Fruit fly (Drosophila melanogaster) whole organism, embryonic: ENCODE measurements around the gene CG14194.

Experiments
- CG10209 ChIP-seq: fragments of 200-800 bp; sonication (Bioruptor generic); optimal IDR thresholded peaks from 3 replicates; lab custom pipeline; 2017; ENCODE audit warnings: missing biosample characterization, mild to moderate bottlenecking, missing genetic modification characterization, missing genetic modification reagents
- CG10462 ChIP-seq: fragments of 200-800 bp; sonication (Bioruptor generic); optimal IDR thresholded peaks from 2 replicates; lab custom pipeline; 2016; ENCODE audit warnings: missing biosample characterization, missing genetic modification characterization
- CG11504 ChIP-seq: fragments of 200-800 bp; sonication (Bioruptor generic); optimal IDR thresholded peaks from 3 replicates; lab custom pipeline; 2019; ENCODE audit warnings: missing biosample characterization, mild to moderate bottlenecking, missing genetic modification characterization, moderate library complexity
- CG11696 ChIP-seq: fragments of 200-800 bp; sonication (Bioruptor generic); IDR thresholded peaks from 2 replicates; pipeline ENCODE4 v1.3.6; 2022; ENCODE audit warnings: missing biosample characterization, missing genetic modification characterization
- CG11723 ChIP-seq: fragments of 200-800 bp; sonication (Bioruptor generic); optimal IDR thresholded peaks from 2 replicates; lab custom pipeline; 2017; ENCODE audit warnings: missing biosample characterization, mild to moderate bottlenecking, missing genetic modification characterization
- CG13287 ChIP-seq: fragments of 200-800 bp; sonication (Bioruptor generic); IDR thresholded peaks from 2 replicates; pipeline ENCODE4 v1.3.6; 2022; ENCODE audit warnings: missing biosample characterization, missing genetic modification characterization; ENCODE audit not compliant: partially characterized antibody
- CG14050 ChIP-seq: fragments of 200-800 bp; sonication (Bioruptor generic); IDR thresholded peaks from 3 replicates; pipeline ENCODE4 v1.3.6; 2022; ENCODE audit warnings: missing biosample characterization, missing genetic modification characterization
- CG14710 ChIP-seq: fragments of 200-800 bp; sonication (Bioruptor generic); optimal IDR thresholded peaks from 3 replicates; lab custom pipeline; 2019; ENCODE audit warnings: missing biosample characterization, mild to moderate bottlenecking, missing genetic modification characterization, moderate library complexity
- CG15514 ChIP-seq: fragments of 200-800 bp; sonication (Bioruptor generic); optimal IDR thresholded peaks from 3 replicates; lab custom pipeline; 2017; ENCODE audit warnings: missing biosample characterization, missing genetic modification characterization, mild to moderate bottlenecking, moderate library complexity, missing genetic modification reagents
- CG1603 ChIP-seq: fragments of 200-800 bp; sonication (Bioruptor generic); optimal IDR thresholded peaks from 2 replicates; lab custom pipeline; 2019; ENCODE audit warnings: missing biosample characterization, mild to moderate bottlenecking, missing genetic modification characterization, moderate library complexity
- CG17568 ChIP-seq: fragments of 200-800 bp; sonication (Bioruptor generic); optimal IDR thresholded peaks from 2 replicates; lab custom pipeline; 2018; ENCODE audit warnings: missing biosample characterization, mild to moderate bottlenecking, missing genetic modification characterization, moderate library complexity
- CG1832 ChIP-seq: fragments of 200-800 bp; sonication (Bioruptor generic); optimal IDR thresholded peaks from 2 replicates; lab custom pipeline; 2017; ENCODE audit warnings: missing biosample characterization, mild to moderate bottlenecking, missing genetic modification characterization, inconsistent platforms
- CG2202 ChIP-seq: fragments of 200-800 bp; sonication (Bioruptor generic); optimal IDR thresholded peaks from 2 replicates; lab custom pipeline; 2018; ENCODE audit warnings: missing biosample characterization, mild to moderate bottlenecking, missing genetic modification characterization
- CG30431 ChIP-seq: fragments of 200-800 bp; sonication (Bioruptor generic); optimal IDR thresholded peaks from 2 replicates; lab custom pipeline; 2017; ENCODE audit warnings: missing biosample characterization, missing genetic modification characterization
- CG31224 ChIP-seq: fragments of 200-800 bp; sonication (Bioruptor generic); IDR thresholded peaks from 2 replicates; pipeline ENCODE4 v1.3.6; 2022; ENCODE audit warnings: missing biosample characterization, missing genetic modification characterization
- CG4328 ChIP-seq: fragments of 200-800 bp; sonication (Bioruptor generic); optimal IDR thresholded peaks from 3 replicates; lab custom pipeline; 2017; ENCODE audit warnings: missing biosample characterization, missing genetic modification reagents, missing genetic modification characterization
- CG4820 ChIP-seq: fragments of 200-800 bp; sonication (Bioruptor generic); optimal IDR thresholded peaks from 3 replicates; lab custom pipeline; 2016; ENCODE audit warnings: missing biosample characterization, missing genetic modification characterization
- CG4854 ChIP-seq: fragments of 200-800 bp; sonication (Bioruptor generic); optimal IDR thresholded peaks from 2 replicates; lab custom pipeline; 2016; ENCODE audit warnings: missing biosample characterization, missing genetic modification characterization, inconsistent platforms
- CG7271 ChIP-seq: fragments of 200-800 bp; sonication (Bioruptor generic); optimal IDR thresholded peaks from 2 replicates; lab custom pipeline; 2018; ENCODE audit warnings: missing biosample characterization, mild to moderate bottlenecking, missing genetic modification characterization, moderate library complexity
- CG8359 ChIP-seq: fragments of 200-800 bp; sonication (Bioruptor generic); optimal IDR thresholded peaks from 2 replicates; lab custom pipeline; 2017; ENCODE audit warnings: missing biosample characterization, mild to moderate bottlenecking, missing genetic modification characterization, borderline replicate concordance
- Dad ChIP-seq: fragments of 200-800 bp; sonication (Bioruptor generic); optimal IDR thresholded peaks from 3 replicates; lab custom pipeline; 2016; ENCODE audit warnings: missing biosample characterization, missing genetic modification characterization
- Dll ChIP-seq: fragments of 200-800 bp; sonication (Bioruptor generic); IDR thresholded peaks from 4 replicates; pipeline ENCODE4 v1.3.6; 2022; ENCODE audit warnings: missing biosample characterization, missing genetic modification characterization; ENCODE audit not compliant: partially characterized antibody
- Doc2 ChIP-seq: fragments of 200-800 bp; sonication (Bioruptor generic); IDR thresholded peaks from 2 replicates; pipeline ENCODE4 v1.3.6; 2022; ENCODE audit warnings: missing biosample characterization, missing genetic modification characterization
- ERR ChIP-seq: fragments of 200-800 bp; sonication (Bioruptor generic); optimal IDR thresholded peaks from 2 replicates; lab custom pipeline; 2016; ENCODE audit warnings: missing biosample characterization, missing genetic modification characterization
- HLH3B ChIP-seq: fragments of 200-800 bp; sonication (Bioruptor generic); IDR thresholded peaks from 2 replicates; pipeline ENCODE4 v1.3.6; 2022; ENCODE audit warnings: missing biosample characterization, missing genetic modification characterization
- MESR4 ChIP-seq: fragments of 200-800 bp; sonication (Bioruptor generic); optimal IDR thresholded peaks from 2 replicates; lab custom pipeline; 2018; ENCODE audit warnings: missing biosample characterization, mild to moderate bottlenecking, missing genetic modification characterization, moderate library complexity
- Nf-YC ChIP-seq: fragments of 200-800 bp; optimal IDR thresholded peaks from 3 replicates; lab custom pipeline; 2019; ENCODE audit warnings: missing biosample characterization, mild to moderate bottlenecking, missing genetic modification characterization, moderate library complexity
- Rfx ChIP-seq: fragments of 200-800 bp; sonication (Bioruptor generic); IDR thresholded peaks from 2 replicates; pipeline ENCODE4 v1.3.6; 2022; ENCODE audit warnings: missing biosample characterization, missing genetic modification characterization
- Spps ChIP-seq: fragments of 200-800 bp; sonication (Bioruptor generic); optimal IDR thresholded peaks from 2 replicates; lab custom pipeline; 2018; ENCODE audit warnings: missing biosample characterization, mild to moderate bottlenecking, missing genetic modification characterization
- ab ChIP-seq: fragments of 200-800 bp; sonication (Bioruptor generic); optimal IDR thresholded peaks from 2 replicates; lab custom pipeline; 2016; ENCODE audit warnings: missing biosample characterization, missing genetic modification characterization
- ara ChIP-seq: fragments of 200-800 bp; sonication (Bioruptor generic); IDR thresholded peaks from 2 replicates; pipeline ENCODE4 v1.3.6; 2022; ENCODE audit warnings: missing biosample characterization, missing genetic modification characterization
- ci ChIP-seq: fragments of 200-800 bp; sonication (Bioruptor generic); IDR thresholded peaks from 3 replicates; pipeline ENCODE4 v1.3.6; 2022; ENCODE audit warnings: missing biosample characterization, missing genetic modification characterization
- hkb ChIP-seq, 2 experiments: fragments of 200-800 bp in 1 of 2; fragments of >200 bp in 1 of 2; sonication (Bioruptor generic) in 1 of 2; IDR thresholded peaks in 1 of 2; optimal IDR thresholded peaks in 1 of 2; 2 replicates each; pipeline versions ENCODE4 v1.3.6 to Lab custom; 2017 to 2022; ENCODE audit warnings: missing biosample characterization in 1 of 2, missing genetic modification characterization in 1 of 2
- hth ChIP-seq: fragments of >200 bp; optimal IDR thresholded peaks from 2 replicates; lab custom pipeline; 2017; ENCODE audit warnings: inconsistent platforms
- ken ChIP-seq: fragments of 200-800 bp; sonication (Bioruptor generic); IDR thresholded peaks from 3 replicates; pipeline ENCODE4 v1.3.6; 2022; ENCODE audit warnings: missing biosample characterization, missing genetic modification characterization
- knrl ChIP-seq: fragments of 200-800 bp; sonication (Bioruptor generic); IDR thresholded peaks from 3 replicates; pipeline ENCODE4 v1.3.6; 2022; ENCODE audit warnings: missing biosample characterization, missing genetic modification characterization; ENCODE audit not compliant: partially characterized antibody
- lilli ChIP-seq: fragments of 200-800 bp; sonication (Bioruptor generic); optimal IDR thresholded peaks from 3 replicates; lab custom pipeline; 2016; ENCODE audit warnings: missing biosample characterization, missing genetic modification characterization
- lmd ChIP-seq: fragments of 200-800 bp; sonication (Bioruptor generic); IDR thresholded peaks from 2 replicates; pipeline ENCODE4 v1.3.6; 2022; ENCODE audit warnings: missing biosample characterization, missing genetic modification characterization
- odd ChIP-seq: fragments of 200-800 bp; sonication (Bioruptor generic); optimal IDR thresholded peaks from 2 replicates; lab custom pipeline; 2017; ENCODE audit warnings: missing biosample characterization, mild to moderate bottlenecking, missing genetic modification characterization
- onecut ChIP-seq: fragments of 200-800 bp; sonication (Bioruptor generic); IDR thresholded peaks from 2 replicates; pipeline ENCODE4 v1.3.6; 2022; ENCODE audit warnings: missing biosample characterization, missing genetic modification characterization
- psq ChIP-seq: fragments of 200-800 bp; sonication (Bioruptor generic); optimal IDR thresholded peaks from 2 replicates; lab custom pipeline; 2017; ENCODE audit warnings: missing biosample characterization, missing genetic modification characterization
- ranshi ChIP-seq: fragments of 200-800 bp; sonication (Bioruptor generic); IDR thresholded peaks from 2 replicates; pipeline ENCODE4 v1.3.6; 2022; ENCODE audit warnings: missing biosample characterization, missing genetic modification characterization
- repo ChIP-seq: fragments of 200-800 bp; sonication (Bioruptor generic); optimal IDR thresholded peaks from 2 replicates; lab custom pipeline; 2016; ENCODE audit warnings: missing biosample characterization, missing genetic modification characterization
- sc ChIP-seq, 3 experiments: fragments of >200 bp in 2 of 3; fragments of 200-800 bp in 1 of 3; sonication (Bioruptor generic) in 1 of 3; optimal IDR thresholded peaks; 2 replicates in 2 of 3; 3 replicates in 1 of 3; lab custom pipeline; 2017; ENCODE audit warnings: mild to moderate bottlenecking in 1 of 3, missing biosample characterization in 1 of 3, missing genetic modification characterization in 1 of 3, missing genetic modification reagents in 1 of 3
- sens ChIP-seq: fragments of 200-800 bp; sonication (Bioruptor generic); peaks from one replicate; lab custom pipeline; 2016; ENCODE audit warnings: missing biosample characterization, missing genetic modification characterization
- sisA ChIP-seq: fragments of 200-800 bp; sonication (Bioruptor generic); IDR thresholded peaks from 2 replicates; pipeline ENCODE4 v1.3.6; 2022; ENCODE audit warnings: missing biosample characterization, missing genetic modification characterization
- slou ChIP-seq: fragments of 200-800 bp; sonication (Bioruptor generic); optimal IDR thresholded peaks from 3 replicates; lab custom pipeline; 2016; ENCODE audit warnings: missing biosample characterization, missing genetic modification characterization
- unpg ChIP-seq: fragments of 200-800 bp; sonication (Bioruptor generic); optimal IDR thresholded peaks from 3 replicates; lab custom pipeline; 2018; ENCODE audit warnings: missing biosample characterization, mild to moderate bottlenecking, missing genetic modification characterization, moderate library complexity
- z ChIP-seq: fragments of 200-800 bp; sonication (Bioruptor generic); IDR thresholded peaks from 3 replicates; pipeline ENCODE4 v1.3.6; 2022; ENCODE audit warnings: missing biosample characterization, missing genetic modification characterization
- zfh1 ChIP-seq: fragments of 200-800 bp; sonication (Bioruptor generic); IDR thresholded peaks from 3 replicates; pipeline ENCODE4 v1.3.6; 2022; ENCODE audit warnings: missing biosample characterization, missing genetic modification characterization

CG14194 gene

DNA sequence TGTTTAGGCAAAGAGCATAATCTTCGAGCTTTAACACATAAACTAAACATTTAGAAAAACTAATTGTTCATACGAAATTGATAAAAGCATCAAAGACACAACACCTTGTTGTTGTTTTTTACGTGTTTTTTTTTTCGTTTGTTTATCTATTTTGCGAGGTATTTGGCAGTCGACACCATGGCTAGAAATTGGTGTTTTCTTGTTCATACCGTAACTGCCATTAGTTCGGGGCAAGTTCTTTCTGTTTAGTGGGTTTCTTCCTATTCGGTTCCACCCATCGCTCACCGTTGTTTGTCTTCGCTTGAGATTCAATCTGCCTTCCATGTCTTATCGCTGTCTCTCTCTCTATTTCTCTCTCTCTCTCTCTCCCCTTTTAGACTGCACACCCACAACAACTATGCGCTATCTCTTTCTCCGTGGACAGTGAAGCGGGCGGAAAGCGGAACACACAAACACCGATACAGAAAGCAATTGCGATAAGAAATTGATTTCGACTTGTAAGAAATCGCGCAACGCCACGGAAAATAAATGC, 46.9 kb upstream of the CG14194 start (continued):
- peak; percentile 62 for TF ChIP-seq CG1832 (GFP tag; lab: Kevin White, UChicago)
- no peak for TF ChIP-seq MESR4 (GFP tag; lab: Kevin White, UChicago)
- TF ChIP-seq lilli (GFP tag; lab: Kevin White, UChicago): peak; percentile 54
- TF ChIP-seq CG11723 (GFP tag; lab: Kevin White, UChicago): no peak
- TF ChIP-seq onecut (GFP tag; lab: Robert Waterston, UW): no peak
- TF ChIP-seq psq (GFP tag; lab: Kevin White, UChicago): no peak
- no peak for TF ChIP-seq Rfx (GFP tag; lab: Robert Waterston, UW)
- peak; percentile 32; the same call in 1 of the 2 replicates for TF ChIP-seq lmd
- no peak for TF ChIP-seq CG2202
- no peak for TF ChIP-seq Dll
- no peak for TF ChIP-seq ERR (GFP tag; lab: Kevin White, UChicago)
- no peak for TF ChIP-seq Doc2 (GFP tag; lab: Robert Waterston, UW)
- no peak for TF ChIP-seq CG11696 (GFP tag; lab: Robert Waterston, UW)
- no peak for TF ChIP-seq CG1603
- 0 out of 2 replicates have a peak, but pooled peaks have one; percentile 16 for TF ChIP-seq HLH3B (GFP tag; lab: Robert Waterston, UW)
- no peak for TF ChIP-seq CG7271 (tag; lab: Kevin White, UChicago)
- TF ChIP-seq CG17568 (GFP tag; lab: Kevin White, UChicago): no peak
- no peak for TF ChIP-seq hkb (optimal IDR thresholded peaks at IDR 0.05; lab: Kevin White, UChicago)
- peak; percentile 17; the same call in 1 of the 2 replicates for TF ChIP-seq hkb (GFP tag; IDR thresholded peaks at IDR 0.05; lab: Robert Waterston, UW)
- TF ChIP-seq CG4820 (GFP tag; lab: Kevin White, UChicago): no peak
- no peak for TF ChIP-seq CG31224 (GFP tag; lab: Robert Waterston, UW)
- no peak for TF ChIP-seq knrl (GFP tag; lab: Robert Waterston, UW)
- TF ChIP-seq CG15514 (GFP tag; lab: Kevin White, UChicago): no peak
- no peak for TF ChIP-seq sc (optimal IDR thresholded peaks at IDR 0.05; lab: Kevin White, UChicago)
- no peak for TF ChIP-seq sc (GFP tag; optimal IDR thresholded peaks at IDR 0.05; lab: Kevin White, UChicago)
- TF ChIP-seq CG30431: peak; percentile 10
- TF ChIP-seq CG10462 (GFP tag; lab: Kevin White, UChicago): no peak
- TF ChIP-seq CG4328: no peak
- TF ChIP-seq ara (GFP tag; lab: Robert Waterston, UW): no peak
- TF ChIP-seq slou: no peak
- no peak for TF ChIP-seq z (GFP tag; lab: Robert Waterston, UW)
- TF ChIP-seq ci: 0 out of 3 replicates have a peak, but pooled peaks have one; percentile 25
- no peak for TF ChIP-seq odd (GFP tag; lab: Kevin White, UChicago)
- no peak for TF ChIP-seq zfh1 (GFP tag; lab: Robert Waterston, UW)
- no peak for TF ChIP-seq CG13287 (GFP tag; lab: Robert Waterston, UW)
- TF ChIP-seq ranshi (GFP tag; lab: Robert Waterston, UW): no peak
- peak; percentile 24 for TF ChIP-seq CG10209
- peak; percentile 53 for TF ChIP-seq Dad (GFP tag; lab: Kevin White, UChicago)
- peak; percentile 64 for TF ChIP-seq sens (GFP tag; lab: Kevin White, UChicago)
- no peak for TF ChIP-seq CG14050 (GFP tag; lab: Robert Waterston, UW)
- no peak for TF ChIP-seq CG14710 (tag; lab: Kevin White, UChicago)
- no peak for TF ChIP-seq ab (GFP tag; lab: Kevin White, UChicago)
- TF ChIP-seq CG11504: peak; percentile 35
- TF ChIP-seq repo: no peak
- TF ChIP-seq unpg (GFP tag; lab: Kevin White, UChicago): no peak
- no peak for TF ChIP-seq CG8359 (GFP tag; lab: Kevin White, UChicago)
- no peak for TF ChIP-seq hth (lab: Kevin White, UChicago)
- no peak for TF ChIP-seq sisA (GFP tag; lab: Robert Waterston, UW)
- TF ChIP-seq CG4854 (GFP tag; lab: Kevin White, UChicago): no peak
- TF ChIP-seq Spps (tag; lab: Kevin White, UChicago): no peak
- TF ChIP-seq ken (GFP tag; lab: Robert Waterston, UW): no peak
- TF ChIP-seq Nf-YC (tag; lab: Kevin White, UChicago): peak; percentile 5
